Worm (Caenorhabditis elegans) whole organism, young adult: Measurements from ENCODE around the gene H43E16.1.

Experiments
- C17E4.6 ChIP-seq: fragments of 200-800 bp; sonication (Bioruptor generic); IDR thresholded peaks from 2 replicates; pipeline ENCODE4 v1.3.6; 2022; ENCODE audit warnings: missing genetic modification reagents, missing genetic modification characterization, missing compliant biosample characterization
- F22D6.2 ChIP-seq: sonication (generic microtip); optimal IDR thresholded peaks from 2 replicates; lab custom pipeline; 2016; ENCODE audit warnings: mild to moderate bottlenecking, missing genetic modification characterization, missing compliant biosample characterization
- F33H1.4 ChIP-seq: fragments of 200-800 bp; sonication (Bioruptor generic); IDR thresholded peaks from 2 replicates; pipeline ENCODE4 v1.3.6; 2022; ENCODE audit warnings: missing genetic modification reagents, missing genetic modification characterization, missing compliant biosample characterization
- F39B2.1 ChIP-seq: fragments of 200-800 bp; sonication (Bioruptor generic); IDR thresholded peaks from 2 replicates; pipeline ENCODE4 v1.3.6; 2022; ENCODE audit warnings: missing genetic modification reagents, missing genetic modification characterization, missing compliant biosample characterization
- K11D2.4 ChIP-seq: fragments of 200-800 bp; sonication (Bioruptor generic); IDR thresholded peaks from 2 replicates; pipeline ENCODE4 v1.3.6; 2022; ENCODE audit warnings: missing genetic modification reagents, missing genetic modification characterization, missing compliant biosample characterization
- T26A5.8 ChIP-seq: sonication (generic microtip); optimal IDR thresholded peaks from 2 replicates; lab custom pipeline; 2016; ENCODE audit warnings: missing genetic modification characterization, missing compliant biosample characterization
- Y67H2A.10 ChIP-seq: fragments of 200-800 bp; sonication (Bioruptor generic); conservative IDR thresholded peaks from 2 replicates; pipeline ENCODE4 v1.3.6; 2022; ENCODE audit warnings: missing genetic modification reagents, missing genetic modification characterization, missing compliant biosample characterization
- akir-1 ChIP-seq: fragments of 200-800 bp; sonication (Bioruptor generic); optimal IDR thresholded peaks from 2 replicates; lab custom pipeline; 2018; ENCODE audit warnings: mild to moderate bottlenecking, missing genetic modification characterization, moderate library complexity, missing compliant biosample characterization
- ama-1 ChIP-seq, 3 experiments: fragments of 150-350 bp in 1 of 3; sonication (generic microtip) in 2 of 3; optimal IDR thresholded peaks; 2 replicates each; lab custom pipeline; 2014 to 2018; ENCODE audit warnings: missing biosample characterization in 2 of 3, missing genetic modification characterization in 2 of 3, missing genetic modification reagents in 2 of 3
- atf-7 ChIP-seq: sonication (generic microtip); optimal IDR thresholded peaks from 2 replicates; lab custom pipeline; 2017; ENCODE audit warnings: mild to moderate bottlenecking, missing genetic modification characterization, missing compliant biosample characterization
- athp-1 ChIP-seq: sonication (generic microtip); optimal IDR thresholded peaks from 2 replicates; lab custom pipeline; 2017; ENCODE audit warnings: mild to moderate bottlenecking, missing genetic modification characterization, missing compliant biosample characterization
- bed-1 ChIP-seq: fragments of 200-800 bp; sonication (Bioruptor generic); IDR thresholded peaks from 2 replicates; pipeline ENCODE4 v1.3.6; 2022; ENCODE audit warnings: missing genetic modification reagents, missing genetic modification characterization, missing compliant biosample characterization
- cebp-2 ChIP-seq: fragments of 200-800 bp; sonication (Bioruptor generic); IDR thresholded peaks from 2 replicates; pipeline ENCODE4 v1.3.6; 2022; ENCODE audit warnings: missing genetic modification characterization, missing compliant biosample characterization
- ceh-27 ChIP-seq: fragments of 200-800 bp; sonication (Bioruptor generic); optimal IDR thresholded peaks from 2 replicates; lab custom pipeline; 2018; ENCODE audit warnings: mild to moderate bottlenecking, missing genetic modification characterization, moderate library complexity, missing compliant biosample characterization
- ceh-40 ChIP-seq: fragments of 200-800 bp; sonication (Bioruptor generic); IDR thresholded peaks from 2 replicates; pipeline ENCODE4 v1.3.6; 2022; ENCODE audit warnings: missing genetic modification characterization, missing compliant biosample characterization
- ceh-91 ChIP-seq: fragments of 200-800 bp; sonication (Bioruptor generic); IDR thresholded peaks from 2 replicates; pipeline ENCODE4 v1.3.6; 2022; ENCODE audit warnings: missing genetic modification reagents, missing genetic modification characterization, missing compliant biosample characterization
- die-1 ChIP-seq: sonication (generic microtip); optimal IDR thresholded peaks from 2 replicates; lab custom pipeline; 2016; ENCODE audit warnings: missing genotype, mild to moderate bottlenecking, missing genetic modification characterization, missing compliant biosample characterization
- dpl-1 ChIP-seq: fragments of 150-350 bp; optimal IDR thresholded peaks from 2 replicates; lab custom pipeline; 2014; ENCODE audit warnings: missing biosample characterization, missing genetic modification reagents, missing genetic modification characterization
- egl-44 ChIP-seq: fragments of 200-800 bp; sonication (Bioruptor generic); IDR thresholded peaks from 2 replicates; pipeline ENCODE4 v1.3.6; 2022; ENCODE audit warnings: missing genetic modification reagents, missing genetic modification characterization, missing compliant biosample characterization
- ekl-4 ChIP-seq: fragments of 200-800 bp; sonication (Bioruptor generic); IDR thresholded peaks from 2 replicates; pipeline ENCODE4 v1.3.6; 2022; ENCODE audit warnings: missing genetic modification reagents, missing genetic modification characterization, missing compliant biosample characterization
- him-1 ChIP-seq: sonication (generic microtip); optimal IDR thresholded peaks from 2 replicates; lab custom pipeline; 2016; ENCODE audit warnings: missing genotype, missing genetic modification reagents, missing genetic modification characterization, missing compliant biosample characterization
- hrde-1 ChIP-seq: sonication (generic microtip); optimal IDR thresholded peaks from 2 replicates; lab custom pipeline; 2016; ENCODE audit warnings: missing genetic modification characterization, mild to moderate bottlenecking, missing compliant biosample characterization, moderate library complexity, missing genotype, missing genetic modification reagents, borderline replicate concordance
- hsf-1 ChIP-seq: fragments of 200-800 bp; sonication (Bioruptor generic); IDR thresholded peaks from 2 replicates; pipeline ENCODE4 v1.3.6; 2022; ENCODE audit warnings: missing genetic modification reagents, missing genetic modification characterization, missing compliant biosample characterization
- let-526 ChIP-seq: fragments of 200-800 bp; sonication (Bioruptor generic); IDR thresholded peaks from 2 replicates; pipeline ENCODE4 v1.3.6; 2022; ENCODE audit warnings: missing genetic modification reagents, missing genetic modification characterization, missing compliant biosample characterization
- let-607 ChIP-seq, 2 experiments: fragments of 200-800 bp in 1 of 2; sonication (Bioruptor generic) in 1 of 2; sonication (generic microtip) in 1 of 2; optimal IDR thresholded peaks; 2 replicates each; lab custom pipeline; 2016 to 2018; ENCODE audit warnings: mild to moderate bottlenecking in 2 of 2, missing compliant biosample characterization in 2 of 2, missing genetic modification characterization in 2 of 2, moderate library complexity in 2 of 2, missing genotype in 1 of 2
- madf-10 ChIP-seq: sonication (generic microtip); optimal IDR thresholded peaks from 2 replicates; lab custom pipeline; 2016; ENCODE audit warnings: mild to moderate bottlenecking, missing genetic modification characterization, missing compliant biosample characterization
- madf-6 ChIP-seq: fragments of 200-800 bp; sonication (Bioruptor generic); IDR thresholded peaks from 2 replicates; pipeline ENCODE4 v1.3.6; 2022; ENCODE audit warnings: missing genetic modification reagents, missing genetic modification characterization, missing compliant biosample characterization
- madf-8 ChIP-seq: fragments of 200-800 bp; sonication (Bioruptor generic); conservative IDR thresholded peaks from 2 replicates; pipeline ENCODE4 v1.3.6; 2022; ENCODE audit warnings: missing genetic modification reagents, missing genetic modification characterization, missing compliant biosample characterization
- mxl-1 ChIP-seq: sonication (generic microtip); optimal IDR thresholded peaks from 2 replicates; lab custom pipeline; 2016; ENCODE audit warnings: missing genetic modification characterization, missing compliant biosample characterization
- nfyb-1 ChIP-seq: fragments of 200-800 bp; sonication (Bioruptor generic); IDR thresholded peaks from 2 replicates; pipeline ENCODE4 v1.3.6; 2022; ENCODE audit warnings: missing genetic modification reagents, missing genetic modification characterization, missing compliant biosample characterization
- nhr-27 ChIP-seq: fragments of 200-800 bp; sonication (Bioruptor generic); optimal IDR thresholded peaks from 2 replicates; lab custom pipeline; 2018; ENCODE audit warnings: mild to moderate bottlenecking, missing genetic modification characterization, moderate library complexity, missing compliant biosample characterization
- nhr-80 ChIP-seq: sonication (generic microtip); optimal IDR thresholded peaks from 2 replicates; lab custom pipeline; 2016; ENCODE audit warnings: missing genetic modification characterization, missing compliant biosample characterization
- pha-4 ChIP-seq: fragments of 150-350 bp; sonication (generic microtip); optimal IDR thresholded peaks from 2 replicates; lab custom pipeline; 2014; ENCODE audit warnings: missing biosample characterization, missing genetic modification reagents, missing genetic modification characterization
- rpc-1 ChIP-seq, 2 experiments: fragments of 150-350 bp in 1 of 2; sonication (generic microtip) in 1 of 2; optimal IDR thresholded peaks; 2 replicates each; lab custom pipeline; 2014 to 2018; ENCODE audit warnings: missing biosample characterization in 1 of 2, missing genetic modification characterization in 1 of 2, missing genetic modification reagents in 1 of 2, missing genotype in 1 of 2
- snpc-3.4 ChIP-seq: sonication (generic microtip); optimal IDR thresholded peaks from 2 replicates; lab custom pipeline; 2017; ENCODE audit warnings: missing genetic modification characterization, mild to moderate bottlenecking, missing compliant biosample characterization, antibody characterized with exemption, moderate library complexity, missing genotype, missing genetic modification reagents
- sptf-2 ChIP-seq: fragments of 200-800 bp; sonication (Bioruptor generic); optimal IDR thresholded peaks from 2 replicates; lab custom pipeline; 2018; ENCODE audit warnings: mild to moderate bottlenecking, missing genetic modification characterization, missing compliant biosample characterization
- tbp1 ChIP-seq: fragments of 200-800 bp; sonication (Bioruptor generic); optimal IDR thresholded peaks from 2 replicates; lab custom pipeline; 2018; ENCODE audit warnings: mild to moderate bottlenecking, missing genetic modification characterization, missing compliant biosample characterization
- tlf-1 ChIP-seq: fragments of 200-800 bp; sonication (Bioruptor generic); optimal IDR thresholded peaks from 2 replicates; lab custom pipeline; 2018; ENCODE audit warnings: mild to moderate bottlenecking, missing genetic modification characterization, missing compliant biosample characterization
- unc-62 ChIP-seq: fragments of 150-350 bp; optimal IDR thresholded peaks from 2 replicates; lab custom pipeline; 2014; ENCODE audit warnings: missing biosample characterization, missing genetic modification reagents, missing genetic modification characterization
- xnd-1 ChIP-seq: sonication (generic microtip); optimal IDR thresholded peaks from 2 replicates; lab custom pipeline; 2016; ENCODE audit warnings: missing genotype, missing genetic modification reagents, missing genetic modification characterization, missing compliant biosample characterization
- ztf-18 ChIP-seq: sonication (generic microtip); optimal IDR thresholded peaks from 2 replicates; lab custom pipeline; 2016; ENCODE audit warnings: missing genotype, mild to moderate bottlenecking, missing genetic modification characterization, missing compliant biosample characterization
- ztf-22 ChIP-seq: fragments of 200-800 bp; sonication (Bioruptor generic); optimal IDR thresholded peaks from 2 replicates; lab custom pipeline; 2018; ENCODE audit warnings: mild to moderate bottlenecking, missing genetic modification characterization, moderate library complexity, missing compliant biosample characterization
- ztf-26 ChIP-seq: sonication (generic microtip); optimal IDR thresholded peaks from 2 replicates; lab custom pipeline; 2017; ENCODE audit warnings: missing genetic modification characterization, missing compliant biosample characterization

Gene H43E16.1

DNA sequence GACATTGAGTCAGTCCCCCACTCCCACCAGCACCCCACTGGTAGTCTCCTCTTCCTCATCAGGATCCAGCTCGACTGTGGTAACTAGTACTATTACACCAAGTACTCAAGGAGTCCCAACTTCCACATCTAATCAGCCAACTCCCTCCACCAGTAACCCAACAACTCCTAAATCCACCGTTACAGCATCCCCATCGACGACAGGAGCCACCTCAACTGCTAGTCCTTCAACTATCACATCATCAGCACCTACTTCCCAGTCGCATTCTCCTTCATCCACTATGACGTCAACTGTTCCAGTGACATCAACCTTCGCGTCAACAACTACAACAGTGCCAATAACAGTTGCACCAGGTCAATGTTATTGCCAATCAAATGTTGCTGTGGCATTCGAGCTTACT lies 5.6 kb upstream of the H43E16.1 start:
- TF ChIP-seq madf-10 (tag; lab: Kevin White, UChicago) (no peak), unc-62 (no peak), ztf-26 (tag; lab: Kevin White, UChicago) (no peak), sptf-2 (GFP tag; lab: Kevin White, UChicago) (no peak), ceh-40 (no peak), C17E4.6 (GFP tag; lab: Robert Waterston, UW) (no peak), rpc-1 (optimal IDR thresholded peaks at IDR 0.05; lab: Kevin White, UChicago) (no peak), rpc-1 (tag; optimal IDR thresholded peaks at IDR 0.05; lab: Kevin White, UChicago) (no peak), tbp1 (GFP tag; lab: Kevin White, UChicago) (no peak), K11D2.4 (GFP tag; lab: Robert Waterston, UW) (no peak), ztf-22 (no peak), dpl-1 (GFP tag; lab: Kevin White, UChicago) (no peak), tlf-1 (no peak), hsf-1 (GFP tag; lab: Robert Waterston, UW) (no peak), mxl-1 (no peak), ceh-27 (GFP tag; lab: Kevin White, UChicago) (no peak)

- TF ChIP-seq Y67H2A.10 (GFP tag; lab: Robert Waterston, UW) (no peak), snpc-3.4 (tag; lab: Kevin White, UChicago) (no peak), bed-1 (GFP tag; lab: Robert Waterston, UW) (no peak), akir-1 (GFP tag; lab: Kevin White, UChicago) (no peak)
Measured at ce11 chrII:6679724-6680123, 5.7 kb downstream of the H43E16.1 start, which contains the start of gene ift-74. Gene ift-74 (plus strand): TSS chrII:6680024.

ce11 chrII:6681478-6681877 lies 7.4 kb downstream of the H43E16.1 start:
- TF ChIP-seq hsf-1 (GFP tag; lab: Robert Waterston, UW) (no peak), nhr-80 (tag; lab: Kevin White, UChicago) (peak; percentile 43), snpc-3.4 (tag; lab: Kevin White, UChicago) (no peak), sptf-2 (GFP tag; lab: Kevin White, UChicago) (no peak)

DNA sequence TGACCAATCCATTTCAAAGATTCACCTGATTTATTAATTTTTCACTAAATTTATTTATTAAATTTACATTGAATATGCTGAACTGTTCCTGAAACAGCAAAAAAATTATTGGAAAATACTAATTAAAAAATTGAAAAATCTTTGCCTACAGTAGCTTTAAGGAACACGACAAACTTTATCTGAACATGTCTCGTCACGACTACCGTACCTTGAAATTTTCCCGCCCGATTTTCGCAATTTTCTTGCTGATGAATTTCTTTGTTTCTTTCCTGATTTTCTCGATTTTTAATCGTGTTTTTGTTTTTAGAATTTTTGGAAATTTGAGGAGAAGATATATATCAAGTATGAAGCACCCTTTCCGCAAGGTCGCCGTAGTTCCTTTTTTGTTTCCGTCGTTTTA lies 8.8 kb downstream of the H43E16.1 start:
- TF ChIP-seq cebp-2 (no peak), hrde-1 (tag; lab: Kevin White, UChicago) (no peak), ceh-27 (GFP tag; lab: Kevin White, UChicago) (no peak), tbp1 (GFP tag; lab: Kevin White, UChicago) (peak; percentile 9), him-1 (no peak), snpc-3.4 (tag; lab: Kevin White, UChicago) (peak; percentile 34), F22D6.2 (no peak), F33H1.4 (peak; percentile 89), egl-44 (no peak), atf-7 (tag; lab: Kevin White, UChicago) (no peak), ceh-91 (GFP tag; lab: Robert Waterston, UW) (peak; percentile 47; the same call in 1 of the 2 replicates), ceh-40 (no peak), pha-4 (no peak), let-526 (GFP tag; lab: Robert Waterston, UW) (no peak), madf-8 (GFP tag; lab: Robert Waterston, UW) (peak; percentile 82), T26A5.8 (no peak), madf-6 (GFP tag; lab: Robert Waterston, UW) (peak; percentile 92), ekl-4 (GFP tag; lab: Robert Waterston, UW) (no peak), ama-1 (optimal IDR thresholded peaks at IDR 0.05; lab: Kevin White, UChicago) (no peak), ama-1 (GFP tag; optimal IDR thresholded peaks at IDR 0.05; lab: Kevin White, UChicago) (no peak), nhr-27 (tag; lab: Kevin White, UChicago) (no peak), nfyb-1 (no peak), ztf-18 (tag; lab: Kevin White, UChicago) (no peak), F39B2.1 (GFP tag; lab: Robert Waterston, UW) (no peak), athp-1 (no peak), die-1 (tag; lab: Kevin White, UChicago) (no peak), let-607 (tag; optimal IDR thresholded peaks at IDR 0.05; lab: Kevin White, UChicago) (no peak), dpl-1 (GFP tag; lab: Kevin White, UChicago) (peak; percentile 62), xnd-1 (peak; percentile 81)
